Worm (Caenorhabditis elegans) whole organism, early embryonic: ENCODE measurements around the gene skr-3.

Experiments
- B0310.2 ChIP-seq: sonication (generic microtip); optimal IDR thresholded peaks from 2 replicates; lab custom pipeline; 2016; ENCODE audit warnings: mild to moderate bottlenecking, missing genetic modification characterization, missing compliant biosample characterization
- F13C5.2 ChIP-seq: sonication (generic microtip); optimal IDR thresholded peaks from 2 replicates; lab custom pipeline; 2017; ENCODE audit warnings: mild to moderate bottlenecking, missing genetic modification characterization, inconsistent platforms, missing compliant biosample characterization

ce11 chrV:16132215-16132614 lies 11.3 kb downstream of the skr-3 start:
- TF ChIP-seq F13C5.2 = no peak
- no peak for TF ChIP-seq B0310.2 (tag; lab: Kevin White, UChicago)
